Worm (Caenorhabditis elegans): Measurements from ENCODE around the gene ccd-5.

The ccd-5 gene

ce11 chrX:2550665-2551064, 21.8 kb downstream of the ccd-5 start:
- TF ChIP-seq bed-2 (GFP tag; IDR thresholded peaks at IDR 0.05) (no peak), nhr-27 (tag; optimal IDR thresholded peaks at IDR 0.05) (no peak), nhr-80 (tag; optimal IDR thresholded peaks at IDR 0.05) (no peak), sea-2 (GFP tag; IDR thresholded peaks at IDR 0.05) (no peak), ceh-91 (GFP tag; IDR thresholded peaks at IDR 0.05) (no peak), egl-18 (GFP tag; IDR thresholded peaks at IDR 0.05) (no peak), let-526 (GFP tag; IDR thresholded peaks at IDR 0.05) (no peak), madf-6 (GFP tag; IDR thresholded peaks at IDR 0.05) (no peak), attf-5 (GFP tag; optimal IDR thresholded peaks at IDR 0.05) (no peak), ztf-18 (tag; optimal IDR thresholded peaks at IDR 0.05) (no peak), aptf-2 (GFP tag; conservative IDR thresholded peaks at IDR 0.05) (no peak), him-1 (tag; optimal IDR thresholded peaks at IDR 0.05) (no peak), lsl-1 (GFP tag; optimal IDR thresholded peaks at IDR 0.05) (no peak), Y67H2A.10 (GFP tag; conservative IDR thresholded peaks at IDR 0.05) (no peak)

- peak; percentile 78; the same call in 1 of the 2 replicates for TF ChIP-seq ztf-28 (GFP tag; IDR thresholded peaks at IDR 0.05)
- peak; percentile 51 for TF ChIP-seq fkh-3 (tag; optimal IDR thresholded peaks at IDR 0.05)
- TF ChIP-seq ceh-100 (GFP tag; IDR thresholded peaks at IDR 0.05): no peak
- TF ChIP-seq ekl-4 (GFP tag; IDR thresholded peaks at IDR 0.05): peak; percentile 30; the same call in 1 of the 2 replicates
- peak; percentile 42; the same call in 1 of the 2 replicates for TF ChIP-seq egrh-3 (GFP tag; IDR thresholded peaks at IDR 0.05)
- no peak for TF ChIP-seq T26A5.8 (tag; optimal IDR thresholded peaks at IDR 0.05)
- TF ChIP-seq ztf-3 (GFP tag; optimal IDR thresholded peaks at IDR 0.05): no peak
- TF ChIP-seq ccch-3 (GFP tag; optimal IDR thresholded peaks at IDR 0.05): peak; percentile 37
- TF ChIP-seq ceh-79 (tag; optimal IDR thresholded peaks at IDR 0.05): peak; percentile 40
- peak; percentile 68 for TF ChIP-seq hrde-1 (tag; optimal IDR thresholded peaks at IDR 0.05; ENCODE audit: borderline replicate concordance)
- peak; percentile 86 for TF ChIP-seq D2030.7 (GFP tag; IDR thresholded peaks at IDR 0.05)
- peak; percentile 74 for TF ChIP-seq ztf-18 (tag; optimal IDR thresholded peaks at IDR 0.05)
- TF ChIP-seq F37B4.10 (GFP tag; IDR thresholded peaks at IDR 0.05): 0 out of 2 replicates have a peak, but pooled peaks have one; percentile 82
- peak; percentile 56 for TF ChIP-seq B0035.1 (tag; optimal IDR thresholded peaks at IDR 0.05)
- TF ChIP-seq ama-1 (optimal IDR thresholded peaks at IDR 0.05): no peak
- TF ChIP-seq ama-1 (GFP tag; optimal IDR thresholded peaks at IDR 0.05): peak; percentile 13 to 80
- peak; percentile 34 for TF ChIP-seq snpc-3.4 (tag; optimal IDR thresholded peaks at IDR 0.05)
- TF ChIP-seq egl-44 (GFP tag; IDR thresholded peaks at IDR 0.05): peak; percentile 77
- peak; percentile 36 for TF ChIP-seq ceh-27 (GFP tag; optimal IDR thresholded peaks at IDR 0.05)
- peak; percentile 45 for TF ChIP-seq F22D6.2 (tag; optimal IDR thresholded peaks at IDR 0.05)
- TF ChIP-seq T07F8.4 (tag; optimal IDR thresholded peaks at IDR 0.05): peak; percentile 72
- peak; percentile 42 for TF ChIP-seq F49E8.2 (tag; optimal IDR thresholded peaks at IDR 0.05; ENCODE audit: insufficient read depth)
- peak; percentile 42 for TF ChIP-seq ztf-22 (GFP tag; optimal IDR thresholded peaks at IDR 0.05)
- 0 out of 2 replicates have a peak, but pooled peaks have one; percentile 5 for TF ChIP-seq egl-18 (GFP tag; IDR thresholded peaks at IDR 0.05)
- TF ChIP-seq zfh-2 (GFP tag; conservative IDR thresholded peaks at IDR 0.05): 0 out of 2 replicates have a peak, but pooled peaks have one; percentile 35
- peak; percentile 4 to 69 for TF ChIP-seq rec-8 (tag; optimal IDR thresholded peaks at IDR 0.05)
- no peak for TF ChIP-seq hlh-26 (GFP tag; conservative IDR thresholded peaks at IDR 0.05)
- TF ChIP-seq B0261.1 (tag; optimal IDR thresholded peaks at IDR 0.05): peak; percentile 86
- peak; percentile 79 for TF ChIP-seq nhr-90 (tag; optimal IDR thresholded peaks at IDR 0.05)
- no peak for TF ChIP-seq dpl-1 (GFP tag; optimal IDR thresholded peaks at IDR 0.05)
- no peak for TF ChIP-seq bed-1 (GFP tag; IDR thresholded peaks at IDR 0.05)
- TF ChIP-seq ztf-6 (GFP tag; IDR thresholded peaks at IDR 0.05): 0 out of 2 replicates have a peak, but pooled peaks have one; percentile 20
- TF ChIP-seq cebp-1 (GFP tag; IDR thresholded peaks at IDR 0.05): peak; percentile 58
- peak; percentile 76 for TF ChIP-seq cebp-1 (tag; optimal IDR thresholded peaks at IDR 0.05)
- TF ChIP-seq let-607 (tag; optimal IDR thresholded peaks at IDR 0.05): peak; percentile 22 to 43
- TF ChIP-seq ztf-25 (GFP tag; IDR thresholded peaks at IDR 0.05): peak; percentile 91
These were observed 23.1 kb downstream of the ccd-5 start for ce11 chrX:2549322-2549721.
